Fruit fly (Drosophila melanogaster) whole organism, pupa: ENCODE results near the gene upSET.

Experiments used
- CG10348 ChIP-seq: fragments of 200-800 bp; sonication (Bioruptor generic); IDR thresholded peaks from 2 replicates; pipeline ENCODE4 v1.3.6; 2022; ENCODE audit warnings: missing biosample characterization, missing genetic modification characterization
- CG12605 ChIP-seq: fragments of 200-800 bp; sonication (Bioruptor generic); IDR thresholded peaks from 2 replicates; pipeline ENCODE4 v1.3.6; 2022; ENCODE audit warnings: missing biosample characterization, missing genetic modification characterization
- CG13204 ChIP-seq: fragments of 200-800 bp; sonication (Bioruptor generic); optimal IDR thresholded peaks from 2 replicates; lab custom pipeline; 2018; ENCODE audit warnings: missing biosample characterization, mild to moderate bottlenecking, missing genetic modification characterization, moderate library complexity
- CG14655 ChIP-seq: fragments of 200-800 bp; sonication (Bioruptor generic); optimal IDR thresholded peaks from 3 replicates; lab custom pipeline; 2017; ENCODE audit warnings: mild to moderate bottlenecking, missing biosample characterization, missing genetic modification reagents, missing genetic modification characterization
- CG15710 ChIP-seq: fragments of 200-800 bp; sonication (Bioruptor generic); optimal IDR thresholded peaks from 2 replicates; lab custom pipeline; 2018; ENCODE audit warnings: missing biosample characterization, mild to moderate bottlenecking, missing genetic modification characterization, moderate library complexity
- CG17806 ChIP-seq: fragments of 200-800 bp; sonication (Bioruptor generic); optimal IDR thresholded peaks from 2 replicates; lab custom pipeline; 2018; ENCODE audit warnings: missing biosample characterization, mild to moderate bottlenecking, missing genetic modification characterization, moderate library complexity
- CG32121 ChIP-seq: fragments of 200-800 bp; sonication (Bioruptor generic); IDR thresholded peaks from 2 replicates; pipeline ENCODE4 v1.3.6; 2022; ENCODE audit warnings: missing biosample characterization, missing genetic modification characterization
- CG34367 ChIP-seq: fragments of 200-800 bp; sonication (Bioruptor generic); optimal IDR thresholded peaks from 2 replicates; lab custom pipeline; 2018; ENCODE audit warnings: missing biosample characterization, mild to moderate bottlenecking, missing genetic modification characterization
- CG4496 ChIP-seq: fragments of 200-800 bp; sonication (Bioruptor generic); IDR thresholded peaks from 3 replicates; pipeline ENCODE4 v1.3.6; 2022; ENCODE audit warnings: missing biosample characterization, missing genetic modification characterization
- CG8159 ChIP-seq: fragments of 200-800 bp; sonication (Bioruptor generic); optimal IDR thresholded peaks from 3 replicates; lab custom pipeline; 2018; ENCODE audit warnings: missing biosample characterization, mild to moderate bottlenecking, missing genetic modification characterization, moderate library complexity
- CG8301 ChIP-seq: fragments of 200-800 bp; sonication (Bioruptor generic); optimal IDR thresholded peaks from 2 replicates; lab custom pipeline; 2018; ENCODE audit warnings: missing biosample characterization, mild to moderate bottlenecking, missing genetic modification characterization
- CG9948 ChIP-seq: fragments of 200-800 bp; sonication (Bioruptor generic); optimal IDR thresholded peaks from 2 replicates; lab custom pipeline; 2018; ENCODE audit warnings: missing biosample characterization, mild to moderate bottlenecking, missing genetic modification characterization, moderate library complexity
- D1 ChIP-seq: fragments of 200-800 bp; sonication (Bioruptor generic); optimal IDR thresholded peaks from 2 replicates; lab custom pipeline; 2018; ENCODE audit warnings: missing biosample characterization, mild to moderate bottlenecking, missing genetic modification characterization, moderate library complexity
- EcR ChIP-seq: fragments of 200-800 bp; sonication (Bioruptor generic); optimal IDR thresholded peaks from 3 replicates; lab custom pipeline; 2019; ENCODE audit warnings: missing biosample characterization, missing genetic modification characterization, mild to moderate bottlenecking, moderate library complexity, missing genetic modification reagents
- Ets98B ChIP-seq: fragments of 200-800 bp; sonication (Bioruptor generic); IDR thresholded peaks from 2 replicates; pipeline ENCODE4 v1.3.6; 2022; ENCODE audit warnings: missing biosample characterization, missing genetic modification characterization
- Pif1A ChIP-seq: fragments of 200-800 bp; sonication (Bioruptor generic); optimal IDR thresholded peaks from 3 replicates; lab custom pipeline; 2016; ENCODE audit warnings: missing biosample characterization, missing genetic modification characterization
- Pif1B ChIP-seq: fragments of 200-800 bp; sonication (Bioruptor generic); optimal IDR thresholded peaks from 3 replicates; lab custom pipeline; 2016; ENCODE audit warnings: missing biosample characterization, missing genetic modification characterization
- Snoo ChIP-seq: fragments of 200-800 bp; sonication (Bioruptor generic); optimal IDR thresholded peaks from 3 replicates; lab custom pipeline; 2017; ENCODE audit warnings: missing biosample characterization, mild to moderate bottlenecking, missing genetic modification characterization, inconsistent platforms
- fd96Ca ChIP-seq: fragments of 200-800 bp; sonication (Bioruptor generic); IDR thresholded peaks from 3 replicates; pipeline ENCODE4 v1.3.6; 2022; ENCODE audit warnings: missing biosample characterization, missing genetic modification characterization
- gl ChIP-seq: fragments of 200-800 bp; sonication (Bioruptor generic); optimal IDR thresholded peaks from 2 replicates; lab custom pipeline; 2018; ENCODE audit warnings: missing biosample characterization, mild to moderate bottlenecking, missing genetic modification characterization
- rn ChIP-seq: fragments of 200-800 bp; sonication (Bioruptor generic); IDR thresholded peaks from 2 replicates; pipeline ENCODE4 v1.3.6; 2022; ENCODE audit warnings: missing biosample characterization, missing genetic modification characterization

The upSET gene

DNA sequence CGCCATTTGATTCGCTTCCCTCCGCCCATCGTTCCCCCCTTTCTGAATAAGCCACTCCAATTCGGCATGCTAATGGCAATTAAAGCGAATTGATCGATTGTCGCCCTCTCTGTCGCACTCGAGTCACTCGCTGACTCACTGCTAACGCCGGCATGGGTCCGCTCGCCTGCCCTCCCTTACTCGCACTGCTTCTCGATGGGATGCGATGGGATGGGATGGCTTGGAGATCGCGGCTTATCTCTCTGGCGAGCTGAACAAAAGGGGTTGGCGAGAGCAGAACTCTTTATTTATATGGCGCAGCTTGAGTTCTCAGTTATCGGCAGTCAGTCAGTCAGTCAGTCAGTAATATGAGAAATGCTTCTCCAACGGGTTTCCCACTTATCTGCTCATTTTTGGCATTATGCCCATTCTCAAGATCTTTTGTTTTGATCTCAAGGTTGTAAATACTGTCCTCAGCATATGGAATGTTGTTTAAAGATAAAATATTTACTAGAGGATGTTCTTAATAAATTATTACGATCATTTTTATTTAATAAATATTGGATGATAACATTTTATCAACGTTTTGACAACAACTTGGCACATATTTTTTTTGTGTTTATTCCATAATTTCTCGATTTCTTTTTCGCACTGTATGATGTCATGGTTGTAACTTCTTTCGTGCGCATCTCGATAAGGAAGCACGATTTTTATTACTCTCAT lies 54.0 kb downstream of the upSET start:
- no peak for TF ChIP-seq CG14655
- no peak for TF ChIP-seq CG15710 (tag; lab: Kevin White, UChicago)
- no peak for TF ChIP-seq Snoo (tag; lab: Kevin White, UChicago)
- peak; percentile 90 for TF ChIP-seq CG13204
- TF ChIP-seq Pif1A (GFP tag; lab: Kevin White, UChicago) = no peak

DNA sequence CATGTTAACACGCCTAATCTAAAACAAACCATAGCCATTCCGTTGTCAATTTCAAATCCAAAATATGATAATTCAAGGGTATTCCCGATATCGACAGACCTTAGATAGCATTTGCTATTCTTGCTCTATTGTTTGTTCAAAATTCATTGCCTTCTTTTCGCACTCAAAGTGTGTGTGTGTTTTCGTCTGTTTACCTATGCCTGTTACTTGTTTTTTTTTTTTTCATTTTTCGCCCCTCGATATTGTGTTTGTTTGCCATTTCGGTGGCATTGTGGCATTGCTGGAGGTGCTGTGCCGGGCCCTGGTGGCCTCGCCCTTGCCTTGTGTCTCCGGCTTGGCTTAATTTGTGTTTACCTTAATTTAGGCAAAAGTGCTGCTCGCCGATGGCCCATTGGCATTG lies 54.9 kb downstream of the upSET start:
- TF ChIP-seq CG8159 (tag; lab: Kevin White, UChicago) (no peak), rn (GFP tag; lab: Robert Waterston, UW) (no peak), fd96Ca (GFP tag; lab: Robert Waterston, UW) (no peak), CG10348 (GFP tag; lab: Robert Waterston, UW) (no peak), CG17806 (tag; lab: Kevin White, UChicago) (no peak), Snoo (tag; lab: Kevin White, UChicago) (no peak), gl (tag; lab: Kevin White, UChicago) (no peak), CG32121 (no peak), CG13204 (no peak), D1 (tag; lab: Kevin White, UChicago) (no peak)
- TF ChIP-seq, all 21 proteins: peak for 0

DNA sequence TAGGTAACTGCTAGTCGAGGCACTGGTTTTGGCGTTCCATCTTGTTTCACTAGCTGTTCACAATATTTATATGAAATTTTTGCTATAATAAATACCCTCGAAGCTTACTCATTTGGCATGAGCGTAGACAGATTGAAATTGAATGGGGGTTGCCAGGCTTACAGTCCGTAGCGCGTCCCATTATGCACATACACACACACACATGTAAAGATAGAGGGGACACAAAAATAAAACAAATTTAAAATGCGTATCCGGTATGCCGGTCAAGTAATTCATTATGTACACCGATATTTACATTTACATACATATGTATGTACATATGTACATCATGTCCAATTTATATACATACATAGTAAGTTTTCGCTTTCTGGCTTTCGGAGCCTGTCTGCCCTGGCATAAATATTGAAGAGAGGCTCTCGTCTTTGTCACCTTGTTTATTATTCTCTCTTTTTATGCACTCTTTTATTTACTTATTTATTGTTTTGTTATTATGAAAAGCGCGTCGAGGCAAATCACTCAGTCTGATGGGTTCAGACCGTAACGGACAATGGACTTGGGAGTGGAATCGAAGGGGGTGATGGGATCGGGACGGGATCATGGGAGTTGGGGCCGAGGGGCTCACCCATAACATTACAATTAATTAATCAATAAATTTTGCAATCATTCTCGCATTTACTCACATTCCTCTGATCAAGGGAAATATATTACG lies 57.5 kb downstream of the upSET start:
- peak; percentile 71 for TF ChIP-seq CG12605 (GFP tag; lab: Robert Waterston, UW)
- TF ChIP-seq Ets98B (GFP tag; lab: Robert Waterston, UW) = peak; percentile 48
- TF ChIP-seq fd96Ca (GFP tag; lab: Robert Waterston, UW) = peak; percentile 68; the same call in 2 of the 3 replicates
- peak; percentile 37 for TF ChIP-seq CG14655
- peak; percentile 46 for TF ChIP-seq Pif1A (GFP tag; lab: Kevin White, UChicago)
- peak; percentile 17 for TF ChIP-seq CG34367 (tag; lab: Kevin White, UChicago)
- TF ChIP-seq CG17806 (tag; lab: Kevin White, UChicago) = peak; percentile 12
- peak; percentile 45 for TF ChIP-seq CG32121
- peak; percentile 47 for TF ChIP-seq Pif1B (GFP tag; lab: Kevin White, UChicago)
- peak; percentile 36 for TF ChIP-seq CG15710 (tag; lab: Kevin White, UChicago)
- TF ChIP-seq CG4496 (GFP tag; lab: Robert Waterston, UW) = peak; percentile 51; the same call in 2 of the 3 replicates
- no peak for TF ChIP-seq rn (GFP tag; lab: Robert Waterston, UW)
- no peak for TF ChIP-seq D1 (tag; lab: Kevin White, UChicago)
- peak; percentile 66 for TF ChIP-seq gl (tag; lab: Kevin White, UChicago)
- TF ChIP-seq CG9948 (tag; lab: Kevin White, UChicago) = no peak
- peak; percentile 46 for TF ChIP-seq CG8159 (tag; lab: Kevin White, UChicago)
- no peak for TF ChIP-seq Snoo (tag; lab: Kevin White, UChicago)
- TF ChIP-seq EcR = peak; percentile 86
- TF ChIP-seq CG13204 = peak; percentile 44
- no peak for TF ChIP-seq CG10348 (GFP tag; lab: Robert Waterston, UW)
- peak; percentile 20 for TF ChIP-seq CG8301
- TF ChIP-seq, all 21 proteins: peak for 16

DNA sequence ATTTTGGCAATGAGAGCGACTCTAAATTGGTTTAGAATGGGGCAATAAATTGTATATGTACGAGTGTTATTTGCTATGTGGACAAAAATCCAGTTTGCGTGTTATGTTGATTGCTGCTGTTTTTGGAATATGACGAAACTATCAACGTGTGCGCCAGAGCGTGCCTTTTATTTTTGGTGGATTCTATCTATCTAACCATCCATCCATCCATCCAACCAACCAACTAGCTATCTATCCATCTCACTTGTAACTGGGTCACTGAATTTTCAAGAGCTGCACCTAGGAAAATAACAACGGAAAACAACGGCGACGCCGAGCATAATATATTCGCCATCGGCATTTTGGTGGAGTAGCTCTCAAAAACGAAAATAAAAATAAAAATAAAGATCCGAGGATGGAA lies 60.8 kb downstream of the upSET start:
- TF ChIP-seq CG32121 = peak; percentile 15; the same call in 1 of the 2 replicates
- TF ChIP-seq CG12605 (GFP tag; lab: Robert Waterston, UW) = no peak
- TF ChIP-seq, all 21 proteins: peak for 1

DNA sequence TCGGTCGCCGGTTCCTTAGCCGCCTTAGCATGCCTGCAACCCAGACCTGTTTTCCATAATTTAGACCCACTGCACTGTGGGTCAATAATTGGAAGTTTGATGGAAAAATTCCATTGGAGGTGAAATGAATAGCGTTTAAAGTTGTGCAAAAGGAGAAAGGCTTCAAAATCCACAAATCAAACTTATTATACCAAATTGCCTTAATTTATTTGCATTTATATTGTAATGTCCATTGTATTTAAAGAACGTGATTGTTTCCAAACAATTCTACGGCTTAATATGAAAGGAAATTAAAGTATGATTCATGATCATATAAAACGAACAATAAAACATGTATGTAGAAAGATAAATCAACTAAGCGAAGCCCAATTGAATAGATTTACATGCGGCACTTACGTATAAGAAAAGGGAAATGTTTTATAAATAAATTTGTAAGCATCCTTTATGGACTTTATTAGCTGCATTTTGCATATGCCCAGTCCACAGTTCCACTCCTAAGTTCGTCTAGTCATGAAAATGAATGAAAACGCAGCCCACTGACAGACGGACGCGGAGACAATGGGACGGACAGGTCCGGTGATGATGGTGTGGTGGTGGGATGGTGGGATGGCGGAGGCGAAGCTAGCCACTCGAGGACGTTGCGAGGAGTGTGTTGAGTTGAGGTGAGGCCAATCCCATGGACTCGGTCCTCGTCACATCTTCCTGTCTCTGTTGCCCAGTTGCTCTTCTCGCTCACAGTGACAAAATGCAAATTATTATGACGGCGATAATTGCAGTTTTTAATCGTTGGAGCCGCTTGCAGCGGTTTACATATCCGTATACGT lies 61.5 kb downstream of the upSET start:
- TF ChIP-seq Pif1B (GFP tag; lab: Kevin White, UChicago) = no peak
- no peak for TF ChIP-seq CG14655
- no peak; the same call in 1 of the 2 replicates for TF ChIP-seq Ets98B (GFP tag; lab: Robert Waterston, UW)
- TF ChIP-seq EcR = peak; percentile 78
- TF ChIP-seq CG12605 (GFP tag; lab: Robert Waterston, UW) = no peak
- no peak for TF ChIP-seq CG17806 (tag; lab: Kevin White, UChicago)
- no peak for TF ChIP-seq rn (GFP tag; lab: Robert Waterston, UW)
- TF ChIP-seq CG10348 (GFP tag; lab: Robert Waterston, UW) = peak; percentile 54
- TF ChIP-seq CG8159 (tag; lab: Kevin White, UChicago) = no peak
- TF ChIP-seq CG8301 = peak; percentile 43
- TF ChIP-seq Snoo (tag; lab: Kevin White, UChicago) = no peak
- peak; percentile 18 for TF ChIP-seq CG34367 (tag; lab: Kevin White, UChicago)
- TF ChIP-seq CG9948 (tag; lab: Kevin White, UChicago) = peak; percentile 39
- peak; percentile 27; the same call in 1 of the 3 replicates for TF ChIP-seq CG4496 (GFP tag; lab: Robert Waterston, UW)
- peak; percentile 23 for TF ChIP-seq Pif1A (GFP tag; lab: Kevin White, UChicago)
- peak; percentile 33 for TF ChIP-seq CG13204
- peak; percentile 35 for TF ChIP-seq CG15710 (tag; lab: Kevin White, UChicago)
- TF ChIP-seq D1 (tag; lab: Kevin White, UChicago) = no peak
- 0 out of 2 replicates have a peak, but pooled peaks have one; percentile 16 for TF ChIP-seq CG32121
- no peak for TF ChIP-seq gl (tag; lab: Kevin White, UChicago)
- peak; percentile 15; the same call in 1 of the 3 replicates for TF ChIP-seq fd96Ca (GFP tag; lab: Robert Waterston, UW)
